Worm (Caenorhabditis elegans) whole organism, L3 larva: Measurements from ENCODE around the gene F56D5.5.

ENCODE experiments used
- R02D3.7 ChIP-seq: fragments of 150-350 bp; optimal IDR thresholded peaks from 2 replicates; lab custom pipeline; 2014; ENCODE audit warnings: missing biosample characterization, missing genetic modification characterization
- ZK546.5 ChIP-seq: sonication (generic microtip); optimal IDR thresholded peaks from 2 replicates; lab custom pipeline; 2017; ENCODE audit warnings: missing biosample characterization, missing genetic modification characterization
- aly-2 ChIP-seq: fragments of 150-350 bp; optimal IDR thresholded peaks from 2 replicates; lab custom pipeline; 2014; ENCODE audit warnings: missing biosample characterization, missing genetic modification characterization
- ama-1 ChIP-seq: fragments of 150-350 bp; optimal IDR thresholded peaks from 2 replicates; lab custom pipeline; 2018
- ceh-16 ChIP-seq: sonication (generic microtip); optimal IDR thresholded peaks from 2 replicates; lab custom pipeline; 2017; ENCODE audit warnings: missing biosample characterization, missing genetic modification characterization
- ceh-28 ChIP-seq: fragments of 150-350 bp; optimal IDR thresholded peaks from 2 replicates; lab custom pipeline; 2014; ENCODE audit warnings: missing biosample characterization, missing genetic modification reagents, missing genetic modification characterization
- ceh-9 ChIP-seq: sonication (generic microtip); optimal IDR thresholded peaks from 2 replicates; lab custom pipeline; 2018; ENCODE audit warnings: missing biosample characterization, missing genetic modification characterization
- daf-12 ChIP-seq: fragments of 150-350 bp; optimal IDR thresholded peaks from 2 replicates; lab custom pipeline; 2014; ENCODE audit warnings: missing biosample characterization, missing genetic modification reagents, missing genetic modification characterization
- egl-5 ChIP-seq: fragments of 150-350 bp; optimal IDR thresholded peaks from 2 replicates; lab custom pipeline; 2017; ENCODE audit warnings: missing biosample characterization, missing genetic modification reagents, missing genetic modification characterization, inconsistent platforms
- elt-2 ChIP-seq: sonication (generic microtip); optimal IDR thresholded peaks from 2 replicates; lab custom pipeline; 2016; ENCODE audit warnings: missing genetic modification reagents, mild to moderate bottlenecking, missing genetic modification characterization, missing compliant biosample characterization
- elt-3 ChIP-seq, 3 experiments: fragments of 150-350 bp in 1 of 3; sonication (generic microtip) in 2 of 3; optimal IDR thresholded peaks; 2 replicates in 2 of 3; 4 replicates in 1 of 3; lab custom pipeline; 2014 to 2017; ENCODE audit warnings: missing biosample characterization in 3 of 3, missing genetic modification characterization in 3 of 3
- eor-1 ChIP-seq, 2 experiments: fragments of 150-350 bp; optimal IDR thresholded peaks; 2 replicates each; lab custom pipeline; 2014 to 2018; ENCODE audit warnings: missing biosample characterization in 2 of 2, missing genetic modification characterization in 2 of 2
- fkh-10 ChIP-seq: sonication (generic microtip); optimal IDR thresholded peaks from 2 replicates; lab custom pipeline; 2017; ENCODE audit warnings: missing biosample characterization, missing genetic modification reagents, missing genetic modification characterization
- fkh-2 ChIP-seq: fragments of 150-350 bp; optimal IDR thresholded peaks from 2 replicates; lab custom pipeline; 2014; ENCODE audit warnings: missing biosample characterization, missing genetic modification reagents, missing genetic modification characterization
- jun-1 ChIP-seq: fragments of 150-350 bp; optimal IDR thresholded peaks from 2 replicates; lab custom pipeline; 2014; ENCODE audit warnings: missing biosample characterization, missing genetic modification reagents, missing genetic modification characterization
- lin-15B ChIP-seq: fragments of 150-350 bp; optimal IDR thresholded peaks from 2 replicates; lab custom pipeline; 2014; ENCODE audit warnings: missing biosample characterization, missing genetic modification characterization
- lin-39 ChIP-seq: fragments of 150-350 bp; optimal IDR thresholded peaks from 2 replicates; lab custom pipeline; 2018; ENCODE audit warnings: missing biosample characterization, missing genetic modification reagents, missing genetic modification characterization
- lsy-12 ChIP-seq: sonication (generic microtip); optimal IDR thresholded peaks from 2 replicates; lab custom pipeline; 2016; ENCODE audit warnings: mild to moderate bottlenecking, missing genetic modification characterization, missing compliant biosample characterization
- nfya-1 ChIP-seq: sonication (generic microtip); optimal IDR thresholded peaks from 2 replicates; lab custom pipeline; 2017; ENCODE audit warnings: missing genetic modification characterization, mild to moderate bottlenecking, missing compliant biosample characterization, antibody characterized with exemption, moderate library complexity; ENCODE audit not compliant: insufficient read depth
- nhr-11 ChIP-seq: fragments of 150-350 bp; optimal IDR thresholded peaks from 2 replicates; lab custom pipeline; 2014; ENCODE audit warnings: missing biosample characterization, missing genetic modification characterization
- nhr-12 ChIP-seq: fragments of 150-350 bp; optimal IDR thresholded peaks from 2 replicates; lab custom pipeline; 2014; ENCODE audit warnings: missing biosample characterization, missing genetic modification characterization
- nhr-23 ChIP-seq: fragments of 150-350 bp; optimal IDR thresholded peaks from 2 replicates; lab custom pipeline; 2014; ENCODE audit warnings: missing biosample characterization, missing genetic modification reagents, missing genetic modification characterization
- nhr-237 ChIP-seq: fragments of 150-350 bp; optimal IDR thresholded peaks from 2 replicates; lab custom pipeline; 2014; ENCODE audit warnings: missing biosample characterization, missing genetic modification characterization
- nhr-25 ChIP-seq: sonication (generic microtip); optimal IDR thresholded peaks from 2 replicates; lab custom pipeline; 2017; ENCODE audit warnings: missing biosample characterization, missing genetic modification characterization
- nhr-43 ChIP-seq: sonication (generic microtip); optimal IDR thresholded peaks from 2 replicates; lab custom pipeline; 2016; ENCODE audit warnings: mild to moderate bottlenecking, missing genetic modification characterization, missing compliant biosample characterization; ENCODE audit not compliant: poor library complexity, severe bottlenecking
- nhr-76 ChIP-seq: fragments of 150-350 bp; sonication (generic microtip); optimal IDR thresholded peaks from 5 replicates; lab custom pipeline; 2014; ENCODE audit warnings: missing biosample characterization, missing genetic modification characterization
- nhr-77 ChIP-seq: fragments of 150-350 bp; optimal IDR thresholded peaks from 2 replicates; lab custom pipeline; 2014; ENCODE audit warnings: missing biosample characterization, missing genetic modification characterization
- pha-4 ChIP-seq: fragments of 150-350 bp; optimal IDR thresholded peaks from 2 replicates; lab custom pipeline; 2014; ENCODE audit warnings: missing biosample characterization, missing genetic modification reagents, missing genetic modification characterization
- pqm-1 ChIP-seq: fragments of 150-350 bp; optimal IDR thresholded peaks from 2 replicates; lab custom pipeline; 2017; ENCODE audit warnings: missing biosample characterization, missing genetic modification characterization, inconsistent platforms
- skn-1 ChIP-seq: fragments of 150-350 bp; optimal IDR thresholded peaks from 2 replicates; lab custom pipeline; 2014; ENCODE audit warnings: missing biosample characterization, missing genetic modification characterization
- snpc-4 ChIP-seq: fragments of 150-350 bp; optimal IDR thresholded peaks from 2 replicates; lab custom pipeline; 2014; ENCODE audit warnings: missing biosample characterization, missing genetic modification characterization
- tbx-2 ChIP-seq: sonication (generic microtip); optimal IDR thresholded peaks from 2 replicates; lab custom pipeline; 2016; ENCODE audit warnings: mild to moderate bottlenecking, missing genetic modification characterization, missing compliant biosample characterization
- unc-39 ChIP-seq: sonication (generic microtip); optimal IDR thresholded peaks from 4 replicates; lab custom pipeline; 2017; ENCODE audit warnings: missing biosample characterization, missing genetic modification characterization
- unc-62 ChIP-seq: fragments of 150-350 bp; sonication (generic microtip); optimal IDR thresholded peaks from 4 replicates; lab custom pipeline; 2014; ENCODE audit warnings: missing biosample characterization, missing genetic modification reagents, missing genetic modification characterization
- ztf-11 ChIP-seq: fragments of 150-350 bp; optimal IDR thresholded peaks from 2 replicates; lab custom pipeline; 2014; ENCODE audit warnings: missing biosample characterization, missing genetic modification characterization
- ztf-4 ChIP-seq: fragments of 150-350 bp; optimal IDR thresholded peaks from 2 replicates; lab custom pipeline; 2014; ENCODE audit warnings: missing biosample characterization, missing genetic modification characterization

F56D5.5 gene

ce11 chrIV:9438753-9439152 lies 30.8 kb upstream of the F56D5.5 start:
- TF ChIP-seq nfya-1 (tag; lab: Kevin White, UChicago), result peak; percentile 12
- no peak for TF ChIP-seq nhr-76 (tag; lab: Kevin White, UChicago)
- peak; percentile 40 for TF ChIP-seq tbx-2 (tag; lab: Kevin White, UChicago)
- peak; percentile 63 for TF ChIP-seq lsy-12 (tag; lab: Kevin White, UChicago)
- TF ChIP-seq nhr-43, result peak; percentile 56
- peak; percentile 96 for TF ChIP-seq ama-1
- peak; percentile 32 for TF ChIP-seq nhr-23 (tag; lab: Kevin White, UChicago)
- no peak for TF ChIP-seq pha-4 (tag; lab: Kevin White, UChicago)
- peak; percentile 50 for TF ChIP-seq elt-2
- TF ChIP-seq pqm-1 (tag; lab: Kevin White, UChicago), result peak; percentile 4
- no peak for TF ChIP-seq nhr-11
- TF ChIP-seq nhr-25, result peak; percentile 60
- peak in 1 of 3 experiments; percentile 10 for TF ChIP-seq elt-3 (tag; optimal IDR thresholded peaks at IDR 0.05; lab: Kevin White, UChicago)
- TF ChIP-seq lin-15B (tag; lab: Kevin White, UChicago), result no peak
- TF ChIP-seq, all 47 proteins: peak for 10

ce11 chrIV:9432327-9432726 lies 24.4 kb upstream of the F56D5.5 start:
- TF ChIP-seq ceh-9 (tag; lab: Kevin White, UChicago), result no peak
- TF ChIP-seq unc-39 (tag; lab: Kevin White, UChicago), result no peak
- TF ChIP-seq ZK546.5 (tag; lab: Kevin White, UChicago), result no peak
- TF ChIP-seq elt-3 (tag; optimal IDR thresholded peaks at IDR 0.05; lab: Kevin White, UChicago), result no peak
- no peak for TF ChIP-seq snpc-4 (tag; lab: Kevin White, UChicago)
- no peak for TF ChIP-seq unc-62
- TF ChIP-seq tbx-2 (tag; lab: Kevin White, UChicago), result no peak
- no peak for TF ChIP-seq nhr-237 (tag; lab: Kevin White, UChicago)
- TF ChIP-seq nhr-76 (tag; lab: Kevin White, UChicago), result no peak
- TF ChIP-seq pha-4 (tag; lab: Kevin White, UChicago), result no peak
- no peak for TF ChIP-seq skn-1
- no peak for TF ChIP-seq nhr-12 (tag; lab: Kevin White, UChicago)
- TF ChIP-seq fkh-10 (GFP tag; lab: Kevin White, UChicago), result no peak
- TF ChIP-seq egl-5 (tag; lab: Kevin White, UChicago), result no peak
- no peak for TF ChIP-seq fkh-2
- TF ChIP-seq jun-1, result no peak
- TF ChIP-seq, all 47 proteins: peak for 0

DNA sequence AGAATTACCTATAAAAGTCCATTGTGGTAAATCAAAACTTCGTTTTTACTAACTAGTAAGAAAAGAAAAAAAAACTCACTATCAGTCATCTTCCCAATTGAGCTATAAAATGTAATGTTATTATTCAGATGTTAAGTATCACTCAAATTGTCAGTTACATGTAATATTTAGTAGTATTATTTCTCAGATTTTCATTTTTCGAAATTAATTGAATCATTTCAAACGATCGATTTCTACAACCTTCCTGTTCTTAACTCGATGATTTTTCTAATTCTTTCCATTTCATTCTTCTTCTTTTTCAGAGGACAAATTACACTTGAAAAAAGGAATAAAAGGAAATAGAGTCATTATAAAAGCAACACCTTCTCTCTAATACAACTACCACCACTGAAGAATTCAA lies 20.1 kb upstream of the F56D5.5 start, which contains the start of gene F59B8.1:
TSS of gene F59B8.1 (plus strand) at position 301 of the 400 bp plus-strand sequence.
- TF ChIP-seq skn-1, result no peak
- no peak for TF ChIP-seq ceh-28
- no peak for TF ChIP-seq ceh-16 (tag; lab: Kevin White, UChicago)
- no peak for TF ChIP-seq fkh-2
- TF ChIP-seq daf-12, result no peak
- no peak for TF ChIP-seq aly-2 (tag; lab: Kevin White, UChicago)
- TF ChIP-seq nfya-1 (tag; lab: Kevin White, UChicago), result no peak
- TF ChIP-seq pha-4 (tag; lab: Kevin White, UChicago), result no peak
- TF ChIP-seq nhr-25, result no peak
- no peak for TF ChIP-seq pqm-1 (tag; lab: Kevin White, UChicago)
- TF ChIP-seq R02D3.7, result no peak
- TF ChIP-seq nhr-237 (tag; lab: Kevin White, UChicago), result no peak
- TF ChIP-seq lin-39 (tag; lab: Kevin White, UChicago), result no peak
- TF ChIP-seq nhr-23 (tag; lab: Kevin White, UChicago), result no peak
- no peak for TF ChIP-seq ztf-4 (tag; lab: Kevin White, UChicago)
- no peak for TF ChIP-seq fkh-10 (GFP tag; lab: Kevin White, UChicago)
- TF ChIP-seq elt-3 (tag; optimal IDR thresholded peaks at IDR 0.05; lab: Kevin White, UChicago), result no peak
- no peak for TF ChIP-seq jun-1

DNA sequence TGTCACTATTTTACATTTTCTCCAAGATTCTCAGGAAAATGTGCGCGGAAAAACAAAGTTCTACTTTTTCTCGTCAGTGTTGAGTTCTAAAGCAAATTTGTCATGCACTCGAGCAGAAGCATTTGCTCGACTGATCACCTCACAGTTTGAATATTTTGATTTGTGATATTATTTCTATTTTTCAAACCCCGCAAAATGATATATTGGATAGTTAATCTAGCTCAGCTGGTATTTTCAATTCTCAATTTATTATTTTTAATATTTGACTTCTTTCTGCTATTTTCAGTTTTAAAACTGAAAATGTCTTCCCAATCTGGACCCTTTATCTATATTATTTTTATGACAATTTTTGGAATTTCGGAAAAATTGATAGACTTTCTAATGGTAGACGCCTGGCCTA lies 15.2 kb upstream of the F56D5.5 start, which contains the start of gene srxa-2:
TSS of gene srxa-2 (plus strand) at position 301 of the 400 bp plus-strand sequence.
- no peak for TF ChIP-seq nhr-11
- TF ChIP-seq daf-12, result no peak
- TF ChIP-seq ceh-28, result no peak
- no peak for TF ChIP-seq ztf-11
- no peak for TF ChIP-seq fkh-2
- TF ChIP-seq ZK546.5 (tag; lab: Kevin White, UChicago), result no peak
- no peak for TF ChIP-seq skn-1
- TF ChIP-seq ama-1, result no peak
- no peak for TF ChIP-seq lin-39 (tag; lab: Kevin White, UChicago)
- no peak for TF ChIP-seq nhr-76 (tag; lab: Kevin White, UChicago)
- no peak for TF ChIP-seq eor-1 (tag; optimal IDR thresholded peaks at IDR 0.05; lab: Kevin White, UChicago)
- no peak for TF ChIP-seq nhr-77 (tag; lab: Kevin White, UChicago)
- no peak for TF ChIP-seq snpc-4 (tag; lab: Kevin White, UChicago)
- no peak for TF ChIP-seq lin-15B (tag; lab: Kevin White, UChicago)
